Worm (Caenorhabditis elegans): ENCODE measurements around the gene B0024.13.

B0024.13 gene

ce11 chrV:10313953-10314352 is 6.6 kb upstream of the B0024.13 start, which contains the start of gene gcy-6:
gcy-6 (minus strand) TSS chrV:10314053.
- TF ChIP-seq ceh-16 (tag; optimal IDR thresholded peaks at IDR 0.05) (no peak), nhr-28 (tag; optimal IDR thresholded peaks at IDR 0.05) (no peak), nhr-67 (tag; optimal IDR thresholded peaks at IDR 0.05) (no peak), elt-3 (tag; optimal IDR thresholded peaks at IDR 0.05) (no peak), ceh-9 (tag; optimal IDR thresholded peaks at IDR 0.05) (no peak), nhr-25 (tag; optimal IDR thresholded peaks at IDR 0.05) (no peak), mml-1 (tag; optimal IDR thresholded peaks at IDR 0.05) (no peak), ztf-4 (tag; optimal IDR thresholded peaks at IDR 0.05) (no peak), skn-1 (tag; optimal IDR thresholded peaks at IDR 0.05) (no peak), nhr-237 (tag; optimal IDR thresholded peaks at IDR 0.05) (no peak), jun-1 (tag; optimal IDR thresholded peaks at IDR 0.05) (no peak), ZK546.5 (tag; optimal IDR thresholded peaks at IDR 0.05) (no peak), egl-5 (tag; optimal IDR thresholded peaks at IDR 0.05) (no peak), ama-1 (optimal IDR thresholded peaks at IDR 0.05) (no peak), pha-4 (tag; optimal IDR thresholded peaks at IDR 0.05) (no peak), lin-15B (tag; optimal IDR thresholded peaks at IDR 0.05) (no peak), ztf-11 (tag; optimal IDR thresholded peaks at IDR 0.05) (no peak), fkh-2 (tag; optimal IDR thresholded peaks at IDR 0.05) (no peak), snpc-4 (tag; optimal IDR thresholded peaks at IDR 0.05) (no peak)

DNA sequence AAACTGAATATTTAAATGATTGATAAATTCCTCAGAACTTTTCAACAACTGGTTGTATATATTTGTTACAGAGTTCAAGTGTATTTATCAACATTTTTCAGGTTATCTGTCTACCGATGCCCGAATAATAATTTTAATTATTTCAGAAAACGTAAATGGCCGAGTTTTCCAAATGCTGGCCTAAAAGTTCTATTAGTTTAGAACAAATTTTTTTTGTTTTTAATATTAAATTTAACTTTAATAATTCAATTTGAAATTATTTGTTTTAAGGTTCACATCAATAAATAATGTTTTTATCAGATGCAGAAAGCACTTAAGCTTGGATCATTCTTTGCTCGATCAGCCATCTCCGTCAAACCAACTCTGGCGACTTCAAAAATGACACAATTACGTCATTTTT is 6.1 kb upstream of the B0024.13 start, which contains the start of gene trx-2:
TSS of gene trx-2 (plus strand) at position 301 of the 400 bp plus-strand sequence.
- no peak for TF ChIP-seq lin-39 (tag; optimal IDR thresholded peaks at IDR 0.05)
- TF ChIP-seq ztf-4 (tag; optimal IDR thresholded peaks at IDR 0.05) = no peak
- no peak for TF ChIP-seq nhr-76 (tag; optimal IDR thresholded peaks at IDR 0.05)
- TF ChIP-seq snpc-4 (tag; optimal IDR thresholded peaks at IDR 0.05) = no peak
- TF ChIP-seq lsy-12 (tag; optimal IDR thresholded peaks at IDR 0.05) = no peak
- TF ChIP-seq lin-15B (tag; optimal IDR thresholded peaks at IDR 0.05) = no peak
- no peak for TF ChIP-seq egl-27 (tag; optimal IDR thresholded peaks at IDR 0.05)
- no peak for TF ChIP-seq fkh-2 (tag; optimal IDR thresholded peaks at IDR 0.05)

DNA sequence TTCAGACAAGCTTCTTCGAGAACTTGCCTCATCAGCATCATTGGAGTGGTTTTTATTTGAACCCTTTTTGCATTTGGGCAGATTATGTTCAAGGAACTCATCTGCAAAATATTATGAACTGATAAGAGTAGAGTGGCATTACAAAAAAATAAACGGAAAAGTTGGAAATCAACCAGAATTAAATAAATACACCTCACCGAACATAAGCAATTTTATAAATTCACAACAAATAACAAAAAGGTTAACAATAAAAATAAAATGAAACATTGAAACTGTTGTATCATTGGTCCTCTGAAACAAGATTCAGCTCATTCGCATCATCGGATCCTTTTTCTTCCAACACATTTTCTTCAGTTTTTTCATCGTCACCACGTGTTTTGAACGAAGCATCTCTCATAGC is 3.2 kb upstream of the B0024.13 start, which contains the start of gene asps-1:
TSS of gene asps-1 (minus strand) at position 101 of the 400 bp plus-strand sequence.
- no peak for TF ChIP-seq pha-4 (tag; optimal IDR thresholded peaks at IDR 0.05)
- no peak for TF ChIP-seq snpc-4 (tag; optimal IDR thresholded peaks at IDR 0.05)
- TF ChIP-seq nhr-67 (tag; optimal IDR thresholded peaks at IDR 0.05) = no peak
- no peak for TF ChIP-seq hmg-11 (tag; optimal IDR thresholded peaks at IDR 0.05)
- TF ChIP-seq ZK546.5 (tag; optimal IDR thresholded peaks at IDR 0.05) = no peak
- no peak for TF ChIP-seq fkh-10 (GFP tag; optimal IDR thresholded peaks at IDR 0.05)
- no peak for TF ChIP-seq nhr-11 (tag; optimal IDR thresholded peaks at IDR 0.05)
- no peak for TF ChIP-seq nfya-1 (tag; optimal IDR thresholded peaks at IDR 0.05; ENCODE audit: insufficient read depth)
- no peak for TF ChIP-seq ztf-4 (tag; optimal IDR thresholded peaks at IDR 0.05)
- TF ChIP-seq lin-39 (tag; optimal IDR thresholded peaks at IDR 0.05) = no peak
- no peak for TF ChIP-seq nhr-43 (tag; optimal IDR thresholded peaks at IDR 0.05; ENCODE audit: poor library complexity, severe bottlenecking)
- no peak for TF ChIP-seq elt-3 (tag; optimal IDR thresholded peaks at IDR 0.05)
- no peak for TF ChIP-seq nhr-77 (tag; optimal IDR thresholded peaks at IDR 0.05)
- no peak for TF ChIP-seq eor-1 (tag; optimal IDR thresholded peaks at IDR 0.05)
- TF ChIP-seq lin-15B (tag; optimal IDR thresholded peaks at IDR 0.05) = no peak
- TF ChIP-seq fkh-2 (tag; optimal IDR thresholded peaks at IDR 0.05) = no peak
- TF ChIP-seq aly-2 (tag; optimal IDR thresholded peaks at IDR 0.05) = no peak
- no peak for TF ChIP-seq pqm-1 (tag; optimal IDR thresholded peaks at IDR 0.05)

- TF ChIP-seq nhr-77 (tag; optimal IDR thresholded peaks at IDR 0.05) (no peak), ama-1 (optimal IDR thresholded peaks at IDR 0.05) (no peak), aly-2 (tag; optimal IDR thresholded peaks at IDR 0.05) (no peak), nhr-67 (tag; optimal IDR thresholded peaks at IDR 0.05) (no peak), lin-15B (tag; optimal IDR thresholded peaks at IDR 0.05) (no peak), ceh-28 (tag; optimal IDR thresholded peaks at IDR 0.05) (no peak), nhr-25 (tag; optimal IDR thresholded peaks at IDR 0.05) (no peak), ceh-9 (tag; optimal IDR thresholded peaks at IDR 0.05) (no peak), lin-39 (tag; optimal IDR thresholded peaks at IDR 0.05) (no peak), daf-12 (tag; optimal IDR thresholded peaks at IDR 0.05) (no peak), fos-1 (tag; optimal IDR thresholded peaks at IDR 0.05) (no peak), ceh-82 (tag; optimal IDR thresholded peaks at IDR 0.05) (no peak), fkh-2 (tag; optimal IDR thresholded peaks at IDR 0.05) (no peak), unc-39 (tag; optimal IDR thresholded peaks at IDR 0.05) (no peak), nfya-1 (tag; optimal IDR thresholded peaks at IDR 0.05; ENCODE audit: insufficient read depth) (no peak), skn-1 (tag; optimal IDR thresholded peaks at IDR 0.05) (no peak), eor-1 (tag; optimal IDR thresholded peaks at IDR 0.05) (no peak), ztf-4 (tag; optimal IDR thresholded peaks at IDR 0.05) (no peak)
Measured at ce11 chrV:10319434-10319833, 1.1 kb upstream of the B0024.13 start, which contains the start of gene B0024.11. B0024.11 (minus strand) TSS chrV:10319534.
